Worm (Caenorhabditis elegans) whole organism, L1 larva: Measurements from ENCODE around the gene C09E8.6.

ENCODE experiments used
- ama-1 ChIP-seq: fragments of 150-350 bp; optimal IDR thresholded peaks from 2 replicates; lab custom pipeline; 2014
- fos-1 ChIP-seq: fragments of 150-350 bp; optimal IDR thresholded peaks from 2 replicates; lab custom pipeline; 2014; ENCODE audit warnings: missing biosample characterization, missing genetic modification characterization
- lin-13 ChIP-seq: fragments of 150-350 bp; optimal IDR thresholded peaks from 2 replicates; lab custom pipeline; 2014; ENCODE audit warnings: missing biosample characterization, missing genetic modification reagents, missing genetic modification characterization
- lin-35 ChIP-seq, 2 experiments: fragments of 150-350 bp; optimal IDR thresholded peaks; 2 replicates each; lab custom pipeline; 2014; ENCODE audit warnings: missing biosample characterization in 2 of 2, missing genetic modification characterization in 2 of 2, missing genetic modification reagents in 2 of 2
- lsy-2 ChIP-seq, 2 experiments: fragments of 150-350 bp; optimal IDR thresholded peaks; 2 replicates each; lab custom pipeline; 2014; ENCODE audit warnings: missing biosample characterization in 2 of 2, missing genetic modification characterization in 2 of 2
- nhr-11 ChIP-seq: fragments of 150-350 bp; optimal IDR thresholded peaks from 2 replicates; lab custom pipeline; 2014; ENCODE audit warnings: missing biosample characterization, missing genetic modification characterization
- nhr-28 ChIP-seq: fragments of 150-350 bp; optimal IDR thresholded peaks from 2 replicates; lab custom pipeline; 2014; ENCODE audit warnings: missing biosample characterization, missing genetic modification characterization
- nhr-71 ChIP-seq: sonication (generic microtip); optimal IDR thresholded peaks from 2 replicates; lab custom pipeline; 2016; ENCODE audit warnings: mild to moderate bottlenecking, missing genetic modification characterization, moderate library complexity, missing compliant biosample characterization
- nhr-76 ChIP-seq: sonication (generic microtip); optimal IDR thresholded peaks from 2 replicates; lab custom pipeline; 2017; ENCODE audit warnings: missing biosample characterization, missing genetic modification characterization
- snu-23 ChIP-seq: sonication (generic microtip); optimal IDR thresholded peaks from 2 replicates; lab custom pipeline; 2016; ENCODE audit warnings: missing genetic modification characterization, missing compliant biosample characterization
- sptf-1 ChIP-seq: fragments of 150-350 bp; optimal IDR thresholded peaks from 2 replicates; lab custom pipeline; 2014; ENCODE audit warnings: missing biosample characterization, missing genetic modification characterization
- zag-1 ChIP-seq: fragments of 150-350 bp; optimal IDR thresholded peaks from 2 replicates; lab custom pipeline; 2014; ENCODE audit warnings: missing biosample characterization, missing genetic modification characterization

DNA sequence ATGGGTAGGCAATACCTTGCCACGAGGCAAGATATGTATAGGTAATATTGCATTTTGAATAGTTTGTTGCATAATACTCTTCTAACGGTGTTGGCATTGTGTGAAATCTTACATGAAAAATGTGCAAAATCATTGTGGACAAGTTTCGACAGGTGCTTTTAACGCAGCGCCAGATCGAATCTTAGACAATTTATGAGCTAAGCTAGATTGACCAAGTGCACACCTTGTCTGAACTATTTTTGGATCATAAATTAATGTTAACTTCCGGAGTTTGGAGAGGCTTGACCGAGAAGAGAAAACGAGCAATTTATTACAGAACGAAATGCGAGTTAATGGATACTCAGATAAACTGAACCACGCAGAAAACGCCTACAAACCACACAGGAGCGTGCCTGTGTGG lies 47.1 kb upstream of the C09E8.6 start, which contains the start of gene srh-105:
- no peak for TF ChIP-seq nhr-28 (tag; lab: Kevin White, UChicago)
- no peak for TF ChIP-seq fos-1
- TF ChIP-seq lin-13 (GFP tag; lab: Kevin White, UChicago) = no peak
- no peak for TF ChIP-seq nhr-11
- TF ChIP-seq nhr-76 (tag; lab: Kevin White, UChicago) = no peak
- no peak for TF ChIP-seq lin-35 (GFP tag; optimal IDR thresholded peaks at IDR 0.05; lab: Kevin White, UChicago)
- no peak for TF ChIP-seq lsy-2 (tag; optimal IDR thresholded peaks at IDR 0.05; lab: Kevin White, UChicago)
- TF ChIP-seq zag-1 (tag; lab: Kevin White, UChicago) = no peak
- no peak for TF ChIP-seq ama-1
- TF ChIP-seq snu-23 (GFP tag; lab: Kevin White, UChicago) = no peak
- no peak for TF ChIP-seq nhr-71
- TF ChIP-seq sptf-1 = no peak
